Fruit fly (Drosophila melanogaster): ENCODE measurements around the gene mRpL21.

- TF ChIP-seq pan (optimal IDR thresholded peaks at IDR 0.05) = no peak
- no peak for TF ChIP-seq h (GFP tag; optimal IDR thresholded peaks at IDR 0.05)
Measured at dm6 chr3L:19233798-19234781, 20.8 kb downstream of the mRpL21 start.
